Worm (Caenorhabditis elegans) whole organism, young adult: ENCODE results near the gene C02F5.14.

Experiments used
- B0035.1 ChIP-seq: sonication (generic microtip); optimal IDR thresholded peaks from 2 replicates; lab custom pipeline; 2016; ENCODE audit warnings: missing genetic modification characterization, mild to moderate bottlenecking, missing compliant biosample characterization, missing genotype, missing genetic modification reagents
- F22D6.2 ChIP-seq: sonication (generic microtip); optimal IDR thresholded peaks from 2 replicates; lab custom pipeline; 2016; ENCODE audit warnings: mild to moderate bottlenecking, missing genetic modification characterization, missing compliant biosample characterization
- F23B12.7 ChIP-seq: sonication (generic microtip); optimal IDR thresholded peaks from 2 replicates; lab custom pipeline; 2017; ENCODE audit warnings: missing genetic modification characterization, mild to moderate bottlenecking, missing compliant biosample characterization, antibody characterized with exemption, moderate library complexity; ENCODE audit not compliant: insufficient read depth
- F49E8.2 ChIP-seq: sonication (generic microtip); optimal IDR thresholded peaks from 3 replicates; lab custom pipeline; 2017; ENCODE audit warnings: missing genetic modification characterization, mild to moderate bottlenecking, missing compliant biosample characterization, antibody characterized with exemption, moderate library complexity; ENCODE audit not compliant: insufficient read depth
- F57C9.4 ChIP-seq: sonication (generic microtip); optimal IDR thresholded peaks from 2 replicates; lab custom pipeline; 2017; ENCODE audit warnings: mild to moderate bottlenecking, missing genetic modification characterization, missing compliant biosample characterization
- K12H6.12 ChIP-seq: fragments of 200-800 bp; sonication (Bioruptor generic); optimal IDR thresholded peaks from 2 replicates; lab custom pipeline; 2018; ENCODE audit warnings: mild to moderate bottlenecking, missing genetic modification characterization, missing compliant biosample characterization
- T07F8.4 ChIP-seq: sonication (generic microtip); optimal IDR thresholded peaks from 2 replicates; lab custom pipeline; 2016; ENCODE audit warnings: mild to moderate bottlenecking, missing genetic modification characterization, moderate library complexity, missing compliant biosample characterization
- Y53F4B.3 ChIP-seq: fragments of 200-800 bp; sonication (Bioruptor generic); IDR thresholded peaks from 2 replicates; pipeline ENCODE4 v1.3.6; 2022; ENCODE audit warnings: missing genetic modification reagents, missing genetic modification characterization, missing compliant biosample characterization
- Y53G8AR.9 ChIP-seq: fragments of 200-800 bp; sonication (Bioruptor generic); conservative IDR thresholded peaks from 2 replicates; pipeline ENCODE4 v1.3.6; 2022; ENCODE audit warnings: missing genetic modification reagents, missing genetic modification characterization, missing compliant biosample characterization
- Y56A3A.18 ChIP-seq: fragments of 200-800 bp; sonication (Bioruptor generic); IDR thresholded peaks from 2 replicates; pipeline ENCODE4 v1.3.6; 2022; ENCODE audit warnings: missing genetic modification reagents, missing genetic modification characterization, missing compliant biosample characterization
- Y95B8A.8 ChIP-seq: fragments of 200-800 bp; sonication (Bioruptor generic); IDR thresholded peaks from 2 replicates; pipeline ENCODE4 v1.3.6; 2022; ENCODE audit warnings: missing genetic modification reagents, missing genetic modification characterization, missing compliant biosample characterization
- ZK185.1 ChIP-seq: sonication (generic microtip); optimal IDR thresholded peaks from 2 replicates; lab custom pipeline; 2016; ENCODE audit warnings: mild to moderate bottlenecking, missing genetic modification characterization, missing compliant biosample characterization; ENCODE audit not compliant: poor library complexity, severe bottlenecking
- aptf-2 ChIP-seq: fragments of 200-800 bp; sonication (Bioruptor generic); conservative IDR thresholded peaks from 2 replicates; pipeline ENCODE4 v1.3.6; 2022; ENCODE audit warnings: missing genetic modification reagents, missing genetic modification characterization, missing compliant biosample characterization
- atf-7 ChIP-seq: sonication (generic microtip); optimal IDR thresholded peaks from 2 replicates; lab custom pipeline; 2017; ENCODE audit warnings: mild to moderate bottlenecking, missing genetic modification characterization, missing compliant biosample characterization
- ccch-3 ChIP-seq: fragments of 200-800 bp; sonication (Bioruptor generic); optimal IDR thresholded peaks from 2 replicates; lab custom pipeline; 2018; ENCODE audit warnings: mild to moderate bottlenecking, missing genetic modification characterization, missing compliant biosample characterization
- cebp-1 ChIP-seq, 2 experiments: fragments of 200-800 bp in 1 of 2; sonication (Bioruptor generic) in 1 of 2; sonication (generic microtip) in 1 of 2; IDR thresholded peaks in 1 of 2; optimal IDR thresholded peaks in 1 of 2; 2 replicates each; pipeline versions ENCODE4 v1.3.6 to Lab custom; 2017 to 2022; ENCODE audit warnings: missing compliant biosample characterization in 2 of 2, missing genetic modification characterization in 2 of 2, mild to moderate bottlenecking in 1 of 2, missing genetic modification reagents in 1 of 2, moderate library complexity in 1 of 2
- cebp-2 ChIP-seq: fragments of 200-800 bp; sonication (Bioruptor generic); IDR thresholded peaks from 2 replicates; pipeline ENCODE4 v1.3.6; 2022; ENCODE audit warnings: missing genetic modification characterization, missing compliant biosample characterization
- ceh-40 ChIP-seq: fragments of 200-800 bp; sonication (Bioruptor generic); IDR thresholded peaks from 2 replicates; pipeline ENCODE4 v1.3.6; 2022; ENCODE audit warnings: missing genetic modification characterization, missing compliant biosample characterization
- efl-1 ChIP-seq: fragments of 150-350 bp; optimal IDR thresholded peaks from 2 replicates; lab custom pipeline; 2014; ENCODE audit warnings: missing biosample characterization, missing genetic modification reagents, missing genetic modification characterization
- him-1 ChIP-seq: sonication (generic microtip); optimal IDR thresholded peaks from 2 replicates; lab custom pipeline; 2016; ENCODE audit warnings: missing genotype, missing genetic modification reagents, missing genetic modification characterization, missing compliant biosample characterization
- hlh-12 ChIP-seq: sonication (generic microtip); optimal IDR thresholded peaks from 2 replicates; lab custom pipeline; 2016; ENCODE audit warnings: missing genetic modification characterization, missing compliant biosample characterization
- hlh-26 ChIP-seq: fragments of 200-800 bp; sonication (Bioruptor generic); conservative IDR thresholded peaks from 2 replicates; pipeline ENCODE4 v1.3.6; 2022; ENCODE audit warnings: missing genetic modification reagents, missing genetic modification characterization, missing compliant biosample characterization
- hmg-1.2 ChIP-seq: fragments of 200-800 bp; sonication (Bioruptor generic); IDR thresholded peaks from 2 replicates; pipeline ENCODE4 v1.3.6; 2022; ENCODE audit warnings: missing genetic modification reagents, missing genetic modification characterization, missing compliant biosample characterization
- lag-1 ChIP-seq: fragments of 200-800 bp; sonication (Bioruptor generic); IDR thresholded peaks from 2 replicates; pipeline ENCODE4 v1.3.6; 2022; ENCODE audit warnings: missing genetic modification reagents, missing genetic modification characterization, missing compliant biosample characterization
- lin-35 ChIP-seq, 3 experiments: fragments of 150-350 bp in 2 of 3; sonication (generic microtip) in 1 of 3; optimal IDR thresholded peaks; 2 replicates each; lab custom pipeline; 2014 to 2018; ENCODE audit warnings: missing biosample characterization in 3 of 3, missing genetic modification characterization in 3 of 3, missing genetic modification reagents in 3 of 3
- madf-3 ChIP-seq: fragments of 200-800 bp; sonication (Bioruptor generic); IDR thresholded peaks from 2 replicates; pipeline ENCODE4 v1.3.6; 2022; ENCODE audit warnings: missing genetic modification reagents, missing genetic modification characterization, missing compliant biosample characterization
- mel-28 ChIP-seq: sonication (generic microtip); optimal IDR thresholded peaks from 2 replicates; lab custom pipeline; 2016; ENCODE audit warnings: borderline replicate concordance, mild to moderate bottlenecking, missing genetic modification characterization, missing compliant biosample characterization
- nhr-179 ChIP-seq: sonication (generic microtip); optimal IDR thresholded peaks from 2 replicates; lab custom pipeline; 2016; ENCODE audit warnings: mild to moderate bottlenecking, missing genetic modification characterization, missing compliant biosample characterization
- nhr-80 ChIP-seq: sonication (generic microtip); optimal IDR thresholded peaks from 2 replicates; lab custom pipeline; 2016; ENCODE audit warnings: missing genetic modification characterization, missing compliant biosample characterization
- nhr-90 ChIP-seq: sonication (generic microtip); optimal IDR thresholded peaks from 2 replicates; lab custom pipeline; 2016; ENCODE audit warnings: missing genotype, mild to moderate bottlenecking, missing genetic modification characterization, missing compliant biosample characterization
- pha-4 ChIP-seq: fragments of 150-350 bp; sonication (generic microtip); optimal IDR thresholded peaks from 2 replicates; lab custom pipeline; 2014; ENCODE audit warnings: missing biosample characterization, missing genetic modification reagents, missing genetic modification characterization
- sea-2 ChIP-seq: fragments of 200-800 bp; sonication (Bioruptor generic); IDR thresholded peaks from 2 replicates; pipeline ENCODE4 v1.3.6; 2022; ENCODE audit warnings: missing genetic modification characterization, missing compliant biosample characterization
- snpc-1.3 ChIP-seq: sonication (generic microtip); optimal IDR thresholded peaks from 2 replicates; lab custom pipeline; 2017; ENCODE audit warnings: missing genetic modification characterization, mild to moderate bottlenecking, missing compliant biosample characterization, antibody characterized with exemption, moderate library complexity, missing genotype, missing genetic modification reagents; ENCODE audit not compliant: insufficient read depth
- snpc-3.4 ChIP-seq: sonication (generic microtip); optimal IDR thresholded peaks from 2 replicates; lab custom pipeline; 2017; ENCODE audit warnings: missing genetic modification characterization, mild to moderate bottlenecking, missing compliant biosample characterization, antibody characterized with exemption, moderate library complexity, missing genotype, missing genetic modification reagents
- tlf-1 ChIP-seq: fragments of 200-800 bp; sonication (Bioruptor generic); optimal IDR thresholded peaks from 2 replicates; lab custom pipeline; 2018; ENCODE audit warnings: mild to moderate bottlenecking, missing genetic modification characterization, missing compliant biosample characterization
- unc-62 ChIP-seq: fragments of 150-350 bp; optimal IDR thresholded peaks from 2 replicates; lab custom pipeline; 2014; ENCODE audit warnings: missing biosample characterization, missing genetic modification reagents, missing genetic modification characterization
- xnd-1 ChIP-seq: sonication (generic microtip); optimal IDR thresholded peaks from 2 replicates; lab custom pipeline; 2016; ENCODE audit warnings: missing genotype, missing genetic modification reagents, missing genetic modification characterization, missing compliant biosample characterization
- ztf-28 ChIP-seq: fragments of 200-800 bp; sonication (Bioruptor generic); IDR thresholded peaks from 2 replicates; pipeline ENCODE4 v1.3.6; 2022; ENCODE audit warnings: missing genetic modification reagents, missing genetic modification characterization, missing compliant biosample characterization
- ztf-6 ChIP-seq: fragments of 200-800 bp; sonication (Bioruptor generic); IDR thresholded peaks from 2 replicates; pipeline ENCODE4 v1.3.6; 2022; ENCODE audit warnings: missing genetic modification reagents, missing genetic modification characterization, missing compliant biosample characterization

The C02F5.14 gene

DNA sequence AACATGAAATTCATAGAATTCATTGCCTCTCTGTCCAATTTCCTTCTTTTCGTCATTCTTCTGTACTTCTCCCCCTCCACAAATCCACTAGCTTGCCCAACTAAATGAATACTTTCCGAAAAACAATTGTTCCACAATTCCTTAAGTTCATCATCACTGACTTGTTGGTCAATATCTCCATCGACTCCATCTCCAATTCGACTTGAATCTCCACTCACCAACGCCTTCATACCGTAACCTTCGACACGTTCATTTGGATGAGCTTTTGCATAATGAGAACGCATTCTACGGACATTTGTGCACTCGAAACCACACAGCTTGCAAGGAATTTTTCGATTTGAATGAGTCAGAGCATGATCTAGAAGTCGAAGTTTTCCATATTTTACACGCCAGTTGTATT is 5.6 kb upstream of the C02F5.14 start:
- TF ChIP-seq atf-7 (tag; lab: Kevin White, UChicago) (no peak), lin-35 (GFP tag; optimal IDR thresholded peaks at IDR 0.05; lab: Kevin White, UChicago) (no peak), Y53F4B.3 (GFP tag; lab: Robert Waterston, UW) (no peak), hmg-1.2 (no peak), ztf-28 (GFP tag; lab: Robert Waterston, UW) (no peak), aptf-2 (GFP tag; lab: Robert Waterston, UW) (no peak), ztf-6 (GFP tag; lab: Robert Waterston, UW) (no peak), F23B12.7 (tag; lab: Kevin White, UChicago) (no peak), ceh-40 (no peak), Y56A3A.18 (no peak), hlh-12 (tag; lab: Kevin White, UChicago) (no peak), Y95B8A.8 (GFP tag; lab: Robert Waterston, UW) (no peak), xnd-1 (tag; lab: Kevin White, UChicago) (no peak)

DNA sequence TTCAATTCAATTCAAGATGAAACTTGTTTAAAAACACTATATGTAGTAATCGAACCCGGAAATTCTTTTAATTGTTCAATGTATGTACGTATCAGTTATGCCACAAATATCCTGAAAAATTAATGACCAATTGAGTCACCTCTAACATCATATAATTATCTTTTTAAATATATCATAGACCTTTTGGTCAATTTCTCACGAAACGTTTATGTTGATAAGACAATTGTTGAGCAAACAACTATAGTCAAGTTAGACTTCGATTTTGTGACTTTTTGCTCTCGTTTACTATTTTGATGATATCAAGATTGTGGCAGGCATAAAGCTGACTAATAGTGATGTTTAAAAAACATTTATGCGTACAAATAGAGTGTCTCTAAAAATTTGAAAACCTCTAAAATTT is 4.9 kb upstream of the C02F5.14 start:
- TF ChIP-seq nhr-80 (tag; lab: Kevin White, UChicago) (peak; percentile 28), him-1 (no peak)

DNA sequence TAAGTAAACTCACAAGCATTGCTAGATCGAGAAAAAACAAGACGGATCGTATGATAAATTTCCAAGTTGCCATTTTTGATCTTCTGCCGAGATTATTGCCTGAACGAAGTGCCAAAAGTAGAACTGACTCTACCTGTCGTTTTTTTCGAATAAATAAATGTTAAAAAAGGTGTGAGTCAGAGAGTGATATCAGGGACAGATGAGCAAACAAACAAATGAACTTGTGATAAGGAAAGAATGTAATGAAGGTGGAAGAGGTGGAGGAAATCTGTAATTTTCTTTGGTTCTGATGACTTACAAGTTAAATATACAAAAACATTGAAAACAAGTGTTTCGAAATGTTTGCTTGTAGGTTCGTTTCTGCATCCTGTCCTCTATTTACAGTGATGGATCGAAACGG is 4.0 kb upstream of the C02F5.14 start, which contains the start of gene tsp-1:
tsp-1 (minus strand) TSS at position 99 of the 400 bp plus-strand sequence.
- TF ChIP-seq F49E8.2 (tag; lab: Kevin White, UChicago) (no peak), sea-2 (no peak), ccch-3 (GFP tag; lab: Kevin White, UChicago) (no peak), hlh-26 (GFP tag; lab: Robert Waterston, UW) (no peak), nhr-90 (tag; lab: Kevin White, UChicago) (no peak), K12H6.12 (tag; lab: Kevin White, UChicago) (no peak), F57C9.4 (tag; lab: Kevin White, UChicago) (no peak), snpc-1.3 (no peak), F23B12.7 (tag; lab: Kevin White, UChicago) (no peak)
- TF ChIP-seq, all 124 proteins: peak for 0

DNA sequence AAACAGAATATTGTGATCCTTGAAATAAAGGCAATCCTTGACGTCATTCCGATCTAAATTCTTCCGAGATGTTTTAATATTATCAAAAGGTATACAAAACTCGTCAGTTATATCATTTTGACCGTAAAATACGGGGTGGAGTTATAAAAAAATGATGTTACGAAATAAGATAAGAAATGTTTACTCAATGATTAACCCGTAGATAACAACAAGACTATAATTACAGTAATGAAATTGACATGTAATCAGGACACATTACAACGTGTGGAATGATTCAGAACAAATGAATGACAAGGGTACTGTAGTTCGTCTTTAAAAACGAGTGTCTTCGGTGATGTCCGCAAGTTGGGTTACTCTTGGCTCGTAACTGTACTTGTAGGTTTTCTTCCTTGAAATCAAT is 2.5 kb upstream of the C02F5.14 start, which contains the start of gene tsp-2:
tsp-2 (minus strand) TSS at position 109 of the 400 bp plus-strand sequence.
- no peak for TF ChIP-seq atf-7 (tag; lab: Kevin White, UChicago)
- peak; percentile 79 for TF ChIP-seq nhr-80 (tag; lab: Kevin White, UChicago)
- no peak for TF ChIP-seq ZK185.1
- TF ChIP-seq pha-4 (tag; lab: Kevin White, UChicago) = peak; percentile 47
- TF ChIP-seq cebp-1 (GFP tag; IDR thresholded peaks at IDR 0.05; lab: Robert Waterston, UW) = peak; percentile 15; the same call in 1 of the 2 replicates
- peak; percentile 68 for TF ChIP-seq cebp-1 (tag; optimal IDR thresholded peaks at IDR 0.05; lab: Kevin White, UChicago)
- TF ChIP-seq unc-62 (GFP tag; lab: Kevin White, UChicago) = peak; percentile 80
- TF ChIP-seq Y53G8AR.9 (GFP tag; lab: Robert Waterston, UW) = no peak

DNA sequence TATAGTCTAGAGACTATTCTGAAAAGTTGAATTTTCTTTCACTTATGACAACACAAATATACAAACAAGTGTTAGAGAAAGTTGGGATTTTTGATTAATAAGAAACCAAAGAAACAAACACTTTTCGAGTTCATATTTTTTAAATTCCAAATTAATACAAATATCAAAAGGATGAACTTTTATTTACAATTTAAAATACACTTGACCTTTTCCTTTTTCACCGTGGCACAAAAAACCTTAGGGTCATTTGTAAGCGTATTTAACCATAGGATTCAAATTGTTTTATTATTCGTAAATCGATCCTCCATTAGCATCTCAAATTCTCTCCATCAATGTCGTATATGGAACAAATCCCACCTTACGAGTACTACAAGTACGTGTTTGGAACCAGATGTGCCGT is 566 bp upstream of the C02F5.14 start, which contains the start of gene C02F5.5:
C02F5.5 (plus strand) TSS at position 301 of the 400 bp plus-strand sequence.
- no peak for TF ChIP-seq tlf-1 (GFP tag; lab: Kevin White, UChicago)
- TF ChIP-seq cebp-2 = no peak
- TF ChIP-seq nhr-179 = no peak
- no peak for TF ChIP-seq Y95B8A.8 (GFP tag; lab: Robert Waterston, UW)
- no peak for TF ChIP-seq madf-3 (GFP tag; lab: Robert Waterston, UW)
- TF ChIP-seq T07F8.4 (tag; lab: Kevin White, UChicago) = no peak
- no peak for TF ChIP-seq ZK185.1
- no peak for TF ChIP-seq unc-62 (GFP tag; lab: Kevin White, UChicago)
- no peak for TF ChIP-seq efl-1 (GFP tag; lab: Kevin White, UChicago)
- no peak for TF ChIP-seq hlh-12 (tag; lab: Kevin White, UChicago)
- TF ChIP-seq snpc-3.4 (tag; lab: Kevin White, UChicago) = no peak
- no peak for TF ChIP-seq B0035.1 (tag; lab: Kevin White, UChicago)
- TF ChIP-seq mel-28 (tag; lab: Kevin White, UChicago) = no peak
- TF ChIP-seq F49E8.2 (tag; lab: Kevin White, UChicago) = no peak
- no peak for TF ChIP-seq lag-1
- TF ChIP-seq F22D6.2 (tag; lab: Kevin White, UChicago) = no peak
